Worm (Caenorhabditis elegans) whole organism, L3 larva: ENCODE data around the gene bath-19.
"Not testable (repeated sequence)": the region's sequence is repeated elsewhere in the genome, so short reads cannot be mapped to it uniquely, and the experiment has no call there.

Experiments used
- R02D3.7 ChIP-seq: fragments of 150-350 bp; optimal IDR thresholded peaks from 2 replicates; lab custom pipeline; 2014; ENCODE audit warnings: missing biosample characterization, missing genetic modification characterization
- ZK546.5 ChIP-seq: sonication (generic microtip); optimal IDR thresholded peaks from 2 replicates; lab custom pipeline; 2017; ENCODE audit warnings: missing biosample characterization, missing genetic modification characterization
- aly-2 ChIP-seq: fragments of 150-350 bp; optimal IDR thresholded peaks from 2 replicates; lab custom pipeline; 2014; ENCODE audit warnings: missing biosample characterization, missing genetic modification characterization
- ceh-16 ChIP-seq: sonication (generic microtip); optimal IDR thresholded peaks from 2 replicates; lab custom pipeline; 2017; ENCODE audit warnings: missing biosample characterization, missing genetic modification characterization
- ceh-28 ChIP-seq: fragments of 150-350 bp; optimal IDR thresholded peaks from 2 replicates; lab custom pipeline; 2014; ENCODE audit warnings: missing biosample characterization, missing genetic modification reagents, missing genetic modification characterization
- ceh-9 ChIP-seq: sonication (generic microtip); optimal IDR thresholded peaks from 2 replicates; lab custom pipeline; 2018; ENCODE audit warnings: missing biosample characterization, missing genetic modification characterization
- daf-12 ChIP-seq: fragments of 150-350 bp; optimal IDR thresholded peaks from 2 replicates; lab custom pipeline; 2014; ENCODE audit warnings: missing biosample characterization, missing genetic modification reagents, missing genetic modification characterization
- egl-27 ChIP-seq: sonication (generic microtip); optimal IDR thresholded peaks from 4 replicates; lab custom pipeline; 2017; ENCODE audit warnings: missing biosample characterization, missing genetic modification reagents, missing genetic modification characterization
- egl-5 ChIP-seq: fragments of 150-350 bp; optimal IDR thresholded peaks from 2 replicates; lab custom pipeline; 2017; ENCODE audit warnings: missing biosample characterization, missing genetic modification reagents, missing genetic modification characterization, inconsistent platforms
- elt-1 ChIP-seq: fragments of 150-350 bp; optimal IDR thresholded peaks from 2 replicates; lab custom pipeline; 2014; ENCODE audit warnings: missing biosample characterization, missing genetic modification characterization
- elt-2 ChIP-seq: sonication (generic microtip); optimal IDR thresholded peaks from 2 replicates; lab custom pipeline; 2016; ENCODE audit warnings: missing genetic modification reagents, mild to moderate bottlenecking, missing genetic modification characterization, missing compliant biosample characterization
- elt-3 ChIP-seq, 3 experiments: fragments of 150-350 bp in 1 of 3; sonication (generic microtip) in 2 of 3; optimal IDR thresholded peaks; 2 replicates in 2 of 3; 4 replicates in 1 of 3; lab custom pipeline; 2014 to 2017; ENCODE audit warnings: missing biosample characterization in 3 of 3, missing genetic modification characterization in 3 of 3
- eor-1 ChIP-seq, 2 experiments: fragments of 150-350 bp; optimal IDR thresholded peaks; 2 replicates each; lab custom pipeline; 2014 to 2018; ENCODE audit warnings: missing biosample characterization in 2 of 2, missing genetic modification characterization in 2 of 2
- fos-1 ChIP-seq: fragments of 150-350 bp; optimal IDR thresholded peaks from 2 replicates; lab custom pipeline; 2014; ENCODE audit warnings: missing biosample characterization, missing genetic modification characterization
- jun-1 ChIP-seq: fragments of 150-350 bp; optimal IDR thresholded peaks from 2 replicates; lab custom pipeline; 2014; ENCODE audit warnings: missing biosample characterization, missing genetic modification reagents, missing genetic modification characterization
- lin-39 ChIP-seq: fragments of 150-350 bp; optimal IDR thresholded peaks from 2 replicates; lab custom pipeline; 2018; ENCODE audit warnings: missing biosample characterization, missing genetic modification reagents, missing genetic modification characterization
- mml-1 ChIP-seq: fragments of 150-350 bp; sonication (generic microtip); optimal IDR thresholded peaks from 3 replicates; lab custom pipeline; 2014; ENCODE audit warnings: missing biosample characterization, missing genetic modification characterization
- nfya-1 ChIP-seq: sonication (generic microtip); optimal IDR thresholded peaks from 2 replicates; lab custom pipeline; 2017; ENCODE audit warnings: missing genetic modification characterization, mild to moderate bottlenecking, missing compliant biosample characterization, antibody characterized with exemption, moderate library complexity; ENCODE audit not compliant: insufficient read depth
- nhr-12 ChIP-seq: fragments of 150-350 bp; optimal IDR thresholded peaks from 2 replicates; lab custom pipeline; 2014; ENCODE audit warnings: missing biosample characterization, missing genetic modification characterization
- nhr-23 ChIP-seq: fragments of 150-350 bp; optimal IDR thresholded peaks from 2 replicates; lab custom pipeline; 2014; ENCODE audit warnings: missing biosample characterization, missing genetic modification reagents, missing genetic modification characterization
- nhr-28 ChIP-seq: fragments of 150-350 bp; optimal IDR thresholded peaks from 2 replicates; lab custom pipeline; 2014; ENCODE audit warnings: missing biosample characterization, missing genetic modification characterization
- nhr-43 ChIP-seq: sonication (generic microtip); optimal IDR thresholded peaks from 2 replicates; lab custom pipeline; 2016; ENCODE audit warnings: mild to moderate bottlenecking, missing genetic modification characterization, missing compliant biosample characterization; ENCODE audit not compliant: poor library complexity, severe bottlenecking
- nhr-76 ChIP-seq: fragments of 150-350 bp; sonication (generic microtip); optimal IDR thresholded peaks from 5 replicates; lab custom pipeline; 2014; ENCODE audit warnings: missing biosample characterization, missing genetic modification characterization
- nhr-77 ChIP-seq: fragments of 150-350 bp; optimal IDR thresholded peaks from 2 replicates; lab custom pipeline; 2014; ENCODE audit warnings: missing biosample characterization, missing genetic modification characterization
- pha-4 ChIP-seq: fragments of 150-350 bp; optimal IDR thresholded peaks from 2 replicates; lab custom pipeline; 2014; ENCODE audit warnings: missing biosample characterization, missing genetic modification reagents, missing genetic modification characterization
- sea-2 ChIP-seq: fragments of 150-350 bp; sonication (generic microtip); optimal IDR thresholded peaks from 4 replicates; lab custom pipeline; 2014; ENCODE audit warnings: missing biosample characterization, missing genetic modification reagents, missing genetic modification characterization
- tbx-2 ChIP-seq: sonication (generic microtip); optimal IDR thresholded peaks from 2 replicates; lab custom pipeline; 2016; ENCODE audit warnings: mild to moderate bottlenecking, missing genetic modification characterization, missing compliant biosample characterization
- unc-39 ChIP-seq: sonication (generic microtip); optimal IDR thresholded peaks from 4 replicates; lab custom pipeline; 2017; ENCODE audit warnings: missing biosample characterization, missing genetic modification characterization
- unc-62 ChIP-seq: fragments of 150-350 bp; sonication (generic microtip); optimal IDR thresholded peaks from 4 replicates; lab custom pipeline; 2014; ENCODE audit warnings: missing biosample characterization, missing genetic modification reagents, missing genetic modification characterization
- zag-1 ChIP-seq: fragments of 150-350 bp; optimal IDR thresholded peaks from 2 replicates; lab custom pipeline; 2014; ENCODE audit warnings: missing biosample characterization, missing genetic modification characterization
- ztf-11 ChIP-seq: fragments of 150-350 bp; optimal IDR thresholded peaks from 2 replicates; lab custom pipeline; 2014; ENCODE audit warnings: missing biosample characterization, missing genetic modification characterization
- ztf-4 ChIP-seq: fragments of 150-350 bp; optimal IDR thresholded peaks from 2 replicates; lab custom pipeline; 2014; ENCODE audit warnings: missing biosample characterization, missing genetic modification characterization

bath-19 gene

DNA sequence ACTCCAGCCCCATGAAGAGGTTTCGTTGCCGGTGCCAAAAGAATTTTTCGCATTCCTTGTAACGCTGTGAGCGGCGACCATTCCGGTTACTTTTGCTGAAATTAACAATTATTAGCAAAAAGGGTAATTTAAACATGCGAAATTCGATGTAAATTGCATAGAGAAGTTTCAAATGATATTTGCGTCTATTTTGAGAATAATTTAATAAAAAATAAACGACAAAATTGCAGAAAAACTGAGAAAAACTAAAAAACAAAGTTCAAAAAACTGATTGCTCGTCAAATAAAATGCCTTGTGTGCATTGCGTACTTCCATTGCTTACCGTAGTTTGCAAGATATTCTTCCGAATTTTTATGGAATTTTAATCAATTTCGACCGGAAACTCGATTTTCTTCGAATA is 6.3 kb upstream of the bath-19 start, which contains the start of gene bath-24:
TSS of gene bath-24 (minus strand) at position 101 of the 400 bp plus-strand sequence.
- TF ChIP-seq eor-1 (tag; optimal IDR thresholded peaks at IDR 0.05; lab: Kevin White, UChicago) = no peak
- no peak for TF ChIP-seq R02D3.7 (tag; lab: Kevin White, UChicago)
- TF ChIP-seq, all 47 proteins: peak for 0

DNA sequence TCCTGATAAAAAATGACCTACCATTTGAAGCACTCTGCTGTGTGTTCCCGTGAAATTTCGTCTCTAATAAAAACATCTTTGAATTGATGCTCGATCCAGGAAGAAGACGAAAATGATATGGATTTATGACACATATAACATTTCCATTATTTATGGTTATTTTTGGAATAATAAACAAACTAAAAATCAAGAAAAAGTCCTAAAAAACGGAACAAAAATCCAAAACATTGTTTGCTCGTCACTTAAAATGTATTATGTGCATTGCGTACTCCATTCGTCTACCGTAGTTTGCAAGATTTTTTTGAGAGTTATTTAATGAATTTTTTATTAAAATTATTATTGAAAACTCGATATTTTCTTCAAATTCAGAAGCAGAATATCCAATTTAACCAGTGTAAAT is 3.3 kb upstream of the bath-19 start, which contains the start of gene bath-20:
TSS of gene bath-20 (minus strand) at position 101 of the 400 bp plus-strand sequence.
- TF ChIP-seq egl-27 (tag; lab: Kevin White, UChicago) (no peak), nhr-76 (no peak), ceh-9 (no peak), aly-2 (tag; lab: Kevin White, UChicago) (no peak), elt-1 (tag; lab: Kevin White, UChicago) (no peak), ztf-11 (no peak), nhr-23 (tag; lab: Kevin White, UChicago) (no peak), nfya-1 (tag; lab: Kevin White, UChicago) (no peak), nhr-77 (tag; lab: Kevin White, UChicago) (no peak), unc-62 (GFP tag; lab: Kevin White, UChicago) (no peak), nhr-28 (tag; lab: Kevin White, UChicago) (no peak)

ce11 chrII:2033286-2033685 is 5.9 kb downstream of the bath-19 start, which contains the start of gene F59H6.14:
F59H6.14 (plus strand) TSS chrII:2033586.
- TF ChIP-seq jun-1 (tag; lab: Kevin White, UChicago) = no peak
- TF ChIP-seq lin-39 (tag; lab: Kevin White, UChicago) = no peak
- TF ChIP-seq sea-2 (GFP tag; lab: Kevin White, UChicago) = no peak
- no peak for TF ChIP-seq ceh-16 (tag; lab: Kevin White, UChicago)
- no peak for TF ChIP-seq pha-4 (tag; lab: Kevin White, UChicago)
- TF ChIP-seq egl-5 (tag; lab: Kevin White, UChicago) = no peak
- no peak for TF ChIP-seq tbx-2 (tag; lab: Kevin White, UChicago)
- TF ChIP-seq mml-1 (tag; lab: Kevin White, UChicago) = no peak
- no peak for TF ChIP-seq zag-1 (tag; lab: Kevin White, UChicago)
- TF ChIP-seq elt-2 (tag; lab: Kevin White, UChicago) = no peak
- no peak for TF ChIP-seq elt-3 (tag; optimal IDR thresholded peaks at IDR 0.05; lab: Kevin White, UChicago)
- TF ChIP-seq egl-27 (tag; lab: Kevin White, UChicago) = no peak
- no peak for TF ChIP-seq ZK546.5 (tag; lab: Kevin White, UChicago)
- TF ChIP-seq daf-12 (tag; lab: Kevin White, UChicago) = no peak
- TF ChIP-seq nhr-76 = no peak
- TF ChIP-seq unc-39 = no peak
- TF ChIP-seq nhr-12 (tag; lab: Kevin White, UChicago) = no peak

DNA sequence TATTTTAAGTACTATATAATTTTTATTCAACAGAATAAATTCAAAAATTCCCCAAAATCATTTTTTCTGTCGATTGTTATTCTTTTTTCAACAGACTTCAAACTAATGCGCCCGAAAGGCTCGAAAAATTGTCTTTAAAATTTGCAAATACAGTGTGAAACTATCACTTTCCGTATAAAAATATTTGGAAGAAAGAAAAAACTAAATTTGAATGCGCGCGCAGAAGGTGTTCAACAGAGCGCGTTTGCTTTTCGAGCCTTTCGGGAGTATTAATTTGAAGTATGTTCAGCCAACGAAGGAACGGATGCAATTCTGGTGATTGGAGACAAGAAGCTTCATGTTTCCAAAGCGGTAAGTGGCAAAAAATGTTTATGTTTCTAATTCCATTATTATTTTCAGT is 6.9 kb downstream of the bath-19 start, which contains the start of gene btb-4:
TSS of gene btb-4 (plus strand) at position 35 of the 400 bp plus-strand sequence.
- TF ChIP-seq nhr-43, ceh-28, pha-4 (tag; lab: Kevin White, UChicago): not testable (repeated sequence)
- TF ChIP-seq, all 47 proteins: peak for 0; not testable (repeated sequence) for 47

DNA sequence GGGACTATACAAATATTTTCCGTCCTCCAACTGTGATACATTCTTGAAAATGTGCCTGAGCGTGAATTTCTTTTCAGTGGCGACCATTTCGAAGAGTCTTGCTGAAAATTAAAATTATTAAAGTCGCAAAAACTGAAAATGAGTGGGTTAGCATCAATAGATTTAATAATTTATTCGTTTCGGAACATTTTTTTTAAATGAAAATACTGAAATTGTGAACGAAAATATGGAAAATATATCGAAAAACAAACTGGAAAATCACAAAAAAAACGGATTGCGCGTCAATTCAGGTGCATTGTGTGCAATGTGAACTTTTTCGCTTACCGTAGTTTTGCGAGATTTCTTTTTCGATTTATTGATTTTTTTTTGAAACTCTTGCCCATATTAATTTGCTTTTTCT is 7.3 kb downstream of the bath-19 start, which contains the start of gene bath-5:
TSS of gene bath-5 (minus strand) at position 101 of the 400 bp plus-strand sequence.
- TF ChIP-seq ztf-4 (tag; lab: Kevin White, UChicago) (no peak), nfya-1 (tag; lab: Kevin White, UChicago) (no peak), fos-1 (no peak), unc-62 (GFP tag; lab: Kevin White, UChicago) (no peak), eor-1 (tag; optimal IDR thresholded peaks at IDR 0.05; lab: Kevin White, UChicago) (no peak)
